Worm (Caenorhabditis elegans): Measurements from ENCODE around the gene EGAP9.3.

EGAP9.3 gene

DNA sequence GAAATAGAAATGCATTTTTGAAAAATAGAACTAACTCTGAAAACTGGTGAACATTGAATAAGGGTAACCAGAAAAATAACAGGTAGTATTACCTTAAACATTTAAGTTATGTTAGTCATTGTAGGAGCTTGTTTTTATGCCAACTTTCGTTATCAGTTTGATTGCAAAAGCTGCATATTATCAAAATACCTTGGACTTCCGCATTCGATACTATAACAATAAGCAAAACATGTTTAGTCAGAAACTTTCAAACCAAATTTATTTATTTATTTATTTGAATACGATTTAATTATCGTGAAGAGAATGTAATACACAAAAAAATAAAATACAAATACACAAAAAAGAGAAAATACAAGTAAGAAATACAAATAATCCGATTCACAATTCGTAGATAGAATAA is 25.6 kb downstream of the EGAP9.3 start, which contains the start of gene K04A8.19:
Gene K04A8.19, minus strand, starts transcription at position 101 of the 400 bp plus-strand sequence.
- TF ChIP-seq fos-1 (tag; optimal IDR thresholded peaks at IDR 0.05) (no peak), attf-4 (tag; optimal IDR thresholded peaks at IDR 0.05) (no peak), ama-1 (optimal IDR thresholded peaks at IDR 0.05) (no peak), daf-16 (GFP tag; optimal IDR thresholded peaks at IDR 0.05) (no peak), daf-16 (tag; optimal IDR thresholded peaks at IDR 0.05) (no peak), dve-1 (tag; optimal IDR thresholded peaks at IDR 0.05; ENCODE audit: insufficient read depth) (no peak), nhr-237 (tag; optimal IDR thresholded peaks at IDR 0.05) (no peak), nhr-111 (GFP tag; optimal IDR thresholded peaks at IDR 0.05) (no peak), F10B5.3 (tag; optimal IDR thresholded peaks at IDR 0.05) (no peak), ceh-20 (GFP tag; IDR thresholded peaks at IDR 0.05) (no peak), madf-5 (GFP tag; IDR thresholded peaks at IDR 0.05) (no peak), spr-3 (GFP tag; optimal IDR thresholded peaks at IDR 0.05) (no peak), F26F4.8 (GFP tag; conservative IDR thresholded peaks at IDR 0.05) (no peak)

DNA sequence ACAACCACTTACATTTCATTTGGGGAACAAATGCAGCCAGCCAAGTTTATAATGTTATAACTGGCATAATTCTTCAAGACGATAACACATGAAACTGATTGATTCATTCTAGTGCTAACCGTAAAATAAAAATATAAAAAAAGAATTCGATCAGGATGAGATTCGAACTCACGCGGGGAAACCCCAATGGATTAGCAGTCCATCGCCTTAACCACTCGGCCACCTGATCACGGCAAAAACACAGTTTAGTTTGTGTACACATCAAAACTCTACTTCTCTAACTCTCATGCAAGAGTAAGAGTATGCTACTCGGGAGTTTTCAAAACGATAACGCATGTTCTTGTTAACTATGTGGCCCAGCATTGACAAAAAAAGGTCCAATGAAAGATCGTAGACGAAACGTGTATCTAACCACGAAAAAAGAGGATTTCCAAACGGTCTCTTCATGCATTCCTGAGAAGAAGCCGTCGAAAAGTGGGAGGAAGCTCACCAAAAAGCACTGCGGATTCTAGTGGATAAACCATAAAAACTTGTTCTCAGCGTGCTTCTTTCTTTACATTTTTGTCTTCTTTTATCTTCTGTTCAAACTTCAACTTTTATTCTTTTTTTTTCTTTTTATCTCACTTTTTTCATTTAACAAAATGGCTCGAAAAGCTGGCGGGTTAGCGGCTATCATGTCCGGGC is 28.1 kb downstream of the EGAP9.3 start, which contains the start of gene twk-10:
Gene twk-10, plus strand, starts transcription at position 634 of the 684 bp plus-strand sequence.
- TF ChIP-seq arid-1 (GFP tag; conservative IDR thresholded peaks at IDR 0.05) = peak; percentile 64; the same call in 1 of the 2 replicates
- no peak for TF ChIP-seq zag-1 (tag; optimal IDR thresholded peaks at IDR 0.05)
- peak in 1 of 2 experiments; percentile 62 for TF ChIP-seq daf-16 (GFP tag; optimal IDR thresholded peaks at IDR 0.05)
- peak; percentile 46 for TF ChIP-seq daf-16 (tag; optimal IDR thresholded peaks at IDR 0.05)
- TF ChIP-seq jun-1 (tag; optimal IDR thresholded peaks at IDR 0.05) = no peak
- no peak for TF ChIP-seq nhr-10 (tag; optimal IDR thresholded peaks at IDR 0.05)
- TF ChIP-seq R02D3.7 (tag; optimal IDR thresholded peaks at IDR 0.05) = no peak
- no peak for TF ChIP-seq ZK546.5 (tag; optimal IDR thresholded peaks at IDR 0.05)
- no peak for TF ChIP-seq fkh-10 (GFP tag; optimal IDR thresholded peaks at IDR 0.05)
- 0 out of 4 replicates have a peak, but pooled peaks of 1 of the 2 experiments have one; percentile 59 for TF ChIP-seq madf-5 (GFP tag; IDR thresholded peaks at IDR 0.05)
- TF ChIP-seq nhr-76 (tag; optimal IDR thresholded peaks at IDR 0.05) = no peak
- 0 out of 2 replicates have a peak, but pooled peaks have one; percentile 62 for TF ChIP-seq F44E2.7 (GFP tag; IDR thresholded peaks at IDR 0.05)
- TF ChIP-seq dve-1 (tag; optimal IDR thresholded peaks at IDR 0.05; ENCODE audit: insufficient read depth) = peak; percentile 63
- peak; percentile 26 for TF ChIP-seq nhr-28 (tag; optimal IDR thresholded peaks at IDR 0.05)
- TF ChIP-seq ama-1 (optimal IDR thresholded peaks at IDR 0.05) = no peak
- TF ChIP-seq Y105C5A.15 (GFP tag; IDR thresholded peaks at IDR 0.05) = no peak
- TF ChIP-seq Y48G9A.11 (GFP tag; IDR thresholded peaks at IDR 0.05) = peak; percentile 69; the same call in 1 of the 2 replicates
- TF ChIP-seq unc-130 (GFP tag; optimal IDR thresholded peaks at IDR 0.05) = peak; percentile 21
- peak; percentile 60 for TF ChIP-seq dmd-6 (GFP tag; IDR thresholded peaks at IDR 0.05)
- no peak for TF ChIP-seq spr-1 (tag; optimal IDR thresholded peaks at IDR 0.05)
- TF ChIP-seq ceh-62 (tag; optimal IDR thresholded peaks at IDR 0.05) = no peak
- TF ChIP-seq php-3 (GFP tag; IDR thresholded peaks at IDR 0.05) = no peak
- TF ChIP-seq daf-19 (GFP tag; conservative IDR thresholded peaks at IDR 0.05) = 0 out of 2 replicates have a peak, but pooled peaks have one; percentile 63
- TF ChIP-seq rbr-2 (tag; optimal IDR thresholded peaks at IDR 0.05) = peak; percentile 9
- peak; percentile 15 for TF ChIP-seq hlh-30 (tag; optimal IDR thresholded peaks at IDR 0.05; ENCODE audit: insufficient read depth)
- TF ChIP-seq fos-1 (tag; optimal IDR thresholded peaks at IDR 0.05) = no peak
- TF ChIP-seq lim-7 (GFP tag; IDR thresholded peaks at IDR 0.05) = peak; percentile 86
- TF ChIP-seq mxl-2 (GFP tag; conservative IDR thresholded peaks at IDR 0.05) = no peak
- TF ChIP-seq dpl-1 (GFP tag; optimal IDR thresholded peaks at IDR 0.05) = no peak
- TF ChIP-seq mxl-3 (GFP tag; optimal IDR thresholded peaks at IDR 0.05) = no peak
- TF ChIP-seq ceh-82 (tag; optimal IDR thresholded peaks at IDR 0.05) = no peak
- TF ChIP-seq egl-43 (GFP tag; IDR thresholded peaks at IDR 0.05) = no peak; the same call in 1 of the 2 replicates
- TF ChIP-seq hmg-1.1 (GFP tag; IDR thresholded peaks at IDR 0.05) = peak; percentile 41; the same call in 1 of the 2 replicates
- TF ChIP-seq lir-3 (tag; optimal IDR thresholded peaks at IDR 0.05) = no peak
- TF ChIP-seq ZK337.2 (GFP tag; IDR thresholded peaks at IDR 0.05) = peak; percentile 70; the same call in 1 of the 2 replicates
- no peak for TF ChIP-seq ceh-20 (GFP tag; IDR thresholded peaks at IDR 0.05)
- TF ChIP-seq dmd-9 (GFP tag; IDR thresholded peaks at IDR 0.05) = 0 out of 2 replicates have a peak, but pooled peaks have one; percentile 70
- TF ChIP-seq egl-27 (tag; optimal IDR thresholded peaks at IDR 0.05) = no peak
- TF ChIP-seq F26F4.8 (GFP tag; conservative IDR thresholded peaks at IDR 0.05) = peak; percentile 73; the same call in 1 of the 2 replicates
- TF ChIP-seq D1046.2 (GFP tag; IDR thresholded peaks at IDR 0.05) = 0 out of 2 replicates have a peak, but pooled peaks have one; percentile 49
- TF ChIP-seq duxl-1 (tag; optimal IDR thresholded peaks at IDR 0.05; ENCODE audit: poor library complexity) = peak; percentile 21
- no peak for TF ChIP-seq mes-2 (tag; optimal IDR thresholded peaks at IDR 0.05; ENCODE audit: poor library complexity, severe bottlenecking)

Data from whole organism, L4 larva.